Fruit fly (Drosophila melanogaster) whole organism, embryonic: ENCODE results near the gene UbcE2H.
A peak's percentile ranks its signal among the peaks of the same experiment; 100 is the strongest.

Experiments used
- Ada2b ChIP-seq: fragments of 200-800 bp; sonication (Bioruptor generic); IDR thresholded peaks from 2 replicates; pipeline ENCODE4 v1.3.6; 2022; ENCODE audit warnings: missing biosample characterization, missing genetic modification characterization
- CG10654 ChIP-seq: fragments of 200-800 bp; sonication (Bioruptor generic); optimal IDR thresholded peaks from 2 replicates; lab custom pipeline; 2016; ENCODE audit warnings: missing biosample characterization, missing genetic modification characterization
- CG11398 ChIP-seq: fragments of 200-800 bp; sonication (Bioruptor generic); optimal IDR thresholded peaks from 2 replicates; lab custom pipeline; 2016; ENCODE audit warnings: missing biosample characterization, missing genetic modification characterization
- CG13296 ChIP-seq: fragments of 200-800 bp; sonication (Bioruptor generic); optimal IDR thresholded peaks from 3 replicates; lab custom pipeline; 2018; ENCODE audit warnings: missing biosample characterization, mild to moderate bottlenecking, missing genetic modification characterization
- CG15514 ChIP-seq: fragments of 200-800 bp; sonication (Bioruptor generic); optimal IDR thresholded peaks from 3 replicates; lab custom pipeline; 2017; ENCODE audit warnings: missing biosample characterization, missing genetic modification characterization, mild to moderate bottlenecking, moderate library complexity, missing genetic modification reagents
- CG30431 ChIP-seq: fragments of 200-800 bp; sonication (Bioruptor generic); optimal IDR thresholded peaks from 2 replicates; lab custom pipeline; 2017; ENCODE audit warnings: missing biosample characterization, missing genetic modification characterization
- CG3065 ChIP-seq: fragments of 200-800 bp; sonication (Bioruptor generic); optimal IDR thresholded peaks from 2 replicates; lab custom pipeline; 2016; ENCODE audit warnings: missing biosample characterization, missing genetic modification characterization
- CG31388 ChIP-seq: fragments of 200-800 bp; sonication (Bioruptor generic); optimal IDR thresholded peaks from 2 replicates; lab custom pipeline; 2016; ENCODE audit warnings: missing biosample characterization, missing genetic modification characterization
- CG33213 ChIP-seq: fragments of 200-800 bp; sonication (Bioruptor generic); optimal IDR thresholded peaks from 3 replicates; lab custom pipeline; 2016; ENCODE audit warnings: missing biosample characterization, missing genetic modification characterization
- CG33557 ChIP-seq: fragments of 200-800 bp; sonication (Bioruptor generic); optimal IDR thresholded peaks from 2 replicates; lab custom pipeline; 2019; ENCODE audit warnings: missing biosample characterization, mild to moderate bottlenecking, missing genetic modification characterization, moderate library complexity
- CG3726 ChIP-seq: fragments of 200-800 bp; sonication (Bioruptor generic); IDR thresholded peaks from 3 replicates; pipeline ENCODE4, ENCODE4 v1.3.6; 2022; ENCODE audit warnings: missing biosample characterization, missing genetic modification characterization
- CG3847 ChIP-seq: fragments of 200-800 bp; sonication (Bioruptor generic); IDR thresholded peaks from 2 replicates; pipeline ENCODE4 v1.3.6; 2022; ENCODE audit warnings: missing biosample characterization, missing genetic modification characterization
- CG6854 ChIP-seq: fragments of 200-800 bp; sonication (Bioruptor generic); optimal IDR thresholded peaks from 3 replicates; lab custom pipeline; 2017; ENCODE audit warnings: missing biosample characterization, mild to moderate bottlenecking, missing genetic modification characterization
- CG7357 ChIP-seq: fragments of 200-800 bp; sonication (Bioruptor generic); IDR thresholded peaks from 3 replicates; pipeline ENCODE4 v1.3.6; 2022; ENCODE audit warnings: missing biosample characterization, missing genetic modification characterization
- CG7963 ChIP-seq: fragments of 200-800 bp; sonication (Bioruptor generic); IDR thresholded peaks from 3 replicates; pipeline ENCODE4 v1.3.6; 2022; ENCODE audit warnings: missing biosample characterization, missing genetic modification characterization; ENCODE audit not compliant: partially characterized antibody
- CG8944 ChIP-seq: fragments of 200-800 bp; sonication (Bioruptor generic); optimal IDR thresholded peaks from 3 replicates; lab custom pipeline; 2016; ENCODE audit warnings: missing biosample characterization, missing genetic modification characterization
- CG9876 ChIP-seq: fragments of 200-800 bp; sonication (Bioruptor generic); optimal IDR thresholded peaks from 2 replicates; lab custom pipeline; 2016; ENCODE audit warnings: missing biosample characterization, missing genetic modification characterization
- Chrac-16 ChIP-seq: fragments of 200-800 bp; sonication (Bioruptor generic); optimal IDR thresholded peaks from 3 replicates; lab custom pipeline; 2016; ENCODE audit warnings: missing biosample characterization, missing genetic modification characterization
- Eip74EF ChIP-seq, 2 experiments: fragments of 200-800 bp in 1 of 2; fragments of >200 bp in 1 of 2; sonication (Bioruptor generic) in 1 of 2; optimal IDR thresholded peaks; 2 replicates each; lab custom pipeline; 2017 to 2019; ENCODE audit warnings: missing biosample characterization in 2 of 2, missing genetic modification characterization in 2 of 2, mild to moderate bottlenecking in 1 of 2, moderate library complexity in 1 of 2
- Gsc ChIP-seq: fragments of 200-800 bp; sonication (Bioruptor generic); IDR thresholded peaks from 2 replicates; pipeline ENCODE4 v1.3.6; 2022; ENCODE audit warnings: missing biosample characterization, missing genetic modification characterization
- Hmr ChIP-seq: fragments of 200-800 bp; sonication (Bioruptor generic); optimal IDR thresholded peaks from 3 replicates; lab custom pipeline; 2017; ENCODE audit warnings: mild to moderate bottlenecking, missing biosample characterization, missing genetic modification reagents, missing genetic modification characterization
- Hr78 ChIP-seq, 2 experiments: fragments of 200-800 bp in 1 of 2; fragments of >200 bp in 1 of 2; sonication (Bioruptor generic) in 1 of 2; optimal IDR thresholded peaks; 2 replicates each; lab custom pipeline; 2017 to 2019; ENCODE audit warnings: missing biosample characterization in 2 of 2, missing genetic modification characterization in 2 of 2, mild to moderate bottlenecking in 1 of 2, moderate library complexity in 1 of 2
- Hsf ChIP-seq: fragments of 200-800 bp; sonication (Bioruptor generic); optimal IDR thresholded peaks from 3 replicates; lab custom pipeline; 2016; ENCODE audit warnings: missing biosample characterization, missing genetic modification characterization
- Lhr ChIP-seq: fragments of 200-800 bp; sonication (Bioruptor generic); optimal IDR thresholded peaks from 3 replicates; lab custom pipeline; 2017; ENCODE audit warnings: mild to moderate bottlenecking, missing biosample characterization, missing genetic modification reagents, missing genetic modification characterization
- NFAT ChIP-seq: fragments of 200-800 bp; sonication (Bioruptor generic); IDR thresholded peaks from 2 replicates; pipeline ENCODE4 v1.3.6; 2022; ENCODE audit warnings: missing biosample characterization, missing genetic modification characterization
- Nf-YC ChIP-seq: fragments of 200-800 bp; optimal IDR thresholded peaks from 3 replicates; lab custom pipeline; 2019; ENCODE audit warnings: missing biosample characterization, mild to moderate bottlenecking, missing genetic modification characterization, moderate library complexity
- Poxn ChIP-seq: fragments of 200-800 bp; sonication (Bioruptor generic); IDR thresholded peaks from 2 replicates; pipeline ENCODE4 v1.3.6; 2022; ENCODE audit warnings: missing biosample characterization, missing genetic modification characterization
- Ravus ChIP-seq: fragments of 200-800 bp; sonication (Bioruptor generic); IDR thresholded peaks from 2 replicates; pipeline ENCODE4 v1.3.6; 2022; ENCODE audit warnings: missing biosample characterization, missing genetic modification characterization
- Rfx ChIP-seq: fragments of 200-800 bp; sonication (Bioruptor generic); IDR thresholded peaks from 2 replicates; pipeline ENCODE4 v1.3.6; 2022; ENCODE audit warnings: missing biosample characterization, missing genetic modification characterization
- Scr ChIP-seq: fragments of 200-800 bp; sonication (Bioruptor generic); IDR thresholded peaks from 2 replicates; pipeline ENCODE4 v1.3.6; 2022; ENCODE audit warnings: missing biosample characterization, missing genetic modification characterization; ENCODE audit not compliant: partially characterized antibody
- Sox100B ChIP-seq: fragments of 200-800 bp; sonication (Bioruptor generic); optimal IDR thresholded peaks from 3 replicates; lab custom pipeline; 2018; ENCODE audit warnings: missing biosample characterization, mild to moderate bottlenecking, missing genetic modification characterization
- amos ChIP-seq: fragments of 200-800 bp; sonication (Bioruptor generic); IDR thresholded peaks from 2 replicates; pipeline ENCODE4 v1.3.6; 2022; ENCODE audit warnings: missing biosample characterization, missing genetic modification characterization; ENCODE audit not compliant: partially characterized antibody
- ara ChIP-seq: fragments of 200-800 bp; sonication (Bioruptor generic); IDR thresholded peaks from 2 replicates; pipeline ENCODE4 v1.3.6; 2022; ENCODE audit warnings: missing biosample characterization, missing genetic modification characterization
- bigmax ChIP-seq: fragments of 200-800 bp; sonication (Bioruptor generic); optimal IDR thresholded peaks from 2 replicates; lab custom pipeline; 2018; ENCODE audit warnings: missing biosample characterization, mild to moderate bottlenecking, missing genetic modification characterization
- cwo ChIP-seq: fragments of 200-800 bp; sonication (Bioruptor generic); optimal IDR thresholded peaks from 3 replicates; lab custom pipeline; 2017; ENCODE audit warnings: missing biosample characterization, missing genetic modification characterization, mild to moderate bottlenecking, moderate library complexity, missing genetic modification reagents
- eve ChIP-seq, 2 experiments: fragments of >200 bp; optimal IDR thresholded peaks; 2 replicates each; lab custom pipeline; 2017; ENCODE audit warnings: missing biosample characterization in 2 of 2, missing genetic modification characterization in 2 of 2
- exex ChIP-seq: fragments of 200-800 bp; sonication (Bioruptor generic); optimal IDR thresholded peaks from 4 replicates; lab custom pipeline; 2018; ENCODE audit warnings: missing biosample characterization, mild to moderate bottlenecking, missing genetic modification characterization, moderate library complexity
- gfzf ChIP-seq: fragments of 200-800 bp; sonication (Bioruptor generic); optimal IDR thresholded peaks from 2 replicates; lab custom pipeline; 2016; ENCODE audit warnings: missing biosample characterization, mild to moderate bottlenecking, missing genetic modification characterization, moderate library complexity
- gt ChIP-seq: fragments of 200-800 bp; sonication (Bioruptor generic); IDR thresholded peaks from 2 replicates; pipeline ENCODE4 v1.3.6; 2022; ENCODE audit warnings: missing biosample characterization, missing genetic modification characterization
- jigr1 ChIP-seq: fragments of 200-800 bp; sonication (Bioruptor generic); IDR thresholded peaks from 3 replicates; pipeline ENCODE4 v1.3.6; 2022; ENCODE audit warnings: missing biosample characterization, missing genetic modification characterization
- jumu ChIP-seq: fragments of 200-800 bp; sonication (Bioruptor generic); optimal IDR thresholded peaks from 3 replicates; lab custom pipeline; 2016; ENCODE audit warnings: missing biosample characterization, missing genetic modification characterization
- odd ChIP-seq: fragments of 200-800 bp; sonication (Bioruptor generic); optimal IDR thresholded peaks from 2 replicates; lab custom pipeline; 2017; ENCODE audit warnings: missing biosample characterization, mild to moderate bottlenecking, missing genetic modification characterization
- pb ChIP-seq: fragments of 200-800 bp; sonication (Bioruptor generic); optimal IDR thresholded peaks from 3 replicates; lab custom pipeline; 2016; ENCODE audit warnings: missing biosample characterization, missing genetic modification characterization
- pfk ChIP-seq: fragments of 200-800 bp; sonication (Bioruptor generic); optimal IDR thresholded peaks from 2 replicates; lab custom pipeline; 2018; ENCODE audit warnings: missing biosample characterization, mild to moderate bottlenecking, missing genetic modification characterization, moderate library complexity
- sens-2 ChIP-seq: fragments of 200-800 bp; sonication (Bioruptor generic); IDR thresholded peaks from 2 replicates; pipeline ENCODE4 v1.3.6; 2022; ENCODE audit warnings: missing biosample characterization, missing genetic modification characterization
- shn ChIP-seq: fragments of 200-800 bp; sonication (Bioruptor generic); optimal IDR thresholded peaks from 3 replicates; lab custom pipeline; 2016; ENCODE audit warnings: missing biosample characterization, missing genetic modification characterization
- trem ChIP-seq: fragments of 200-800 bp; optimal IDR thresholded peaks from 3 replicates; lab custom pipeline; 2019; ENCODE audit warnings: missing biosample characterization, mild to moderate bottlenecking, missing genetic modification characterization, moderate library complexity
- wdn ChIP-seq: fragments of 200-800 bp; sonication (Bioruptor generic); IDR thresholded peaks from 2 replicates; pipeline ENCODE4 v1.3.6; 2022; ENCODE audit warnings: missing biosample characterization, missing genetic modification characterization
- z ChIP-seq: fragments of 200-800 bp; sonication (Bioruptor generic); IDR thresholded peaks from 3 replicates; pipeline ENCODE4 v1.3.6; 2022; ENCODE audit warnings: missing biosample characterization, missing genetic modification characterization

The UbcE2H gene

dm6 chrX:8061392-8062179, 32.3 kb downstream of the UbcE2H start, which contains the start of gene mys (continued):
- TF ChIP-seq CG11398 (GFP tag; lab: Kevin White, UChicago) (peak; percentile 34), CG33213 (GFP tag; lab: Kevin White, UChicago) (peak; percentile 92), CG15514 (GFP tag; lab: Kevin White, UChicago) (peak; percentile 97), CG3065 (GFP tag; lab: Kevin White, UChicago) (peak; percentile 35), Ada2b (0 out of 2 replicates have a peak, but pooled peaks have one; percentile 16), CG7963 (GFP tag; lab: Robert Waterston, UW) (peak; percentile 88), jigr1 (no peak), sens-2 (GFP tag; lab: Robert Waterston, UW) (no peak), odd (GFP tag; lab: Kevin White, UChicago) (peak; percentile 17), CG3726 (no peak), CG33557 (GFP tag; lab: Kevin White, UChicago) (no peak), CG6854 (peak; percentile 47), bigmax (no peak), gfzf (GFP tag; lab: Kevin White, UChicago) (peak; percentile 95), trem (tag; lab: Kevin White, UChicago) (peak; percentile 75), exex (tag; lab: Kevin White, UChicago) (peak; percentile 4), shn (GFP tag; lab: Kevin White, UChicago) (peak; percentile 80), CG10654 (GFP tag; lab: Kevin White, UChicago) (peak; percentile 63), NFAT (peak; percentile 85), Scr (peak; percentile 92), pfk (GFP tag; lab: Kevin White, UChicago) (peak; percentile 58), cwo (GFP tag; lab: Kevin White, UChicago) (no peak), jumu (peak; percentile 84), Hr78 (GFP tag; optimal IDR thresholded peaks at IDR 0.05; lab: Kevin White, UChicago) (no peak), Nf-YC (tag; lab: Kevin White, UChicago) (peak; percentile 44), Rfx (GFP tag; lab: Robert Waterston, UW) (peak; percentile 90), CG8944 (GFP tag; lab: Kevin White, UChicago) (peak; percentile 75), CG3847 (peak; percentile 91), Poxn (GFP tag; lab: Robert Waterston, UW) (no peak), amos (GFP tag; lab: Robert Waterston, UW) (peak; percentile 98), Chrac-16 (GFP tag; lab: Kevin White, UChicago) (peak; percentile 51), CG31388 (no peak), Hsf (GFP tag; lab: Kevin White, UChicago) (peak; percentile 73), CG9876 (GFP tag; lab: Kevin White, UChicago) (peak; percentile 71), eve (GFP tag; optimal IDR thresholded peaks at IDR 0.05; lab: Kevin White, UChicago) (no peak), z (GFP tag; lab: Robert Waterston, UW) (peak; percentile 71; the same call in 2 of the 3 replicates), Sox100B (GFP tag; lab: Kevin White, UChicago) (no peak), gt (no peak; the same call in 1 of the 2 replicates), Ravus (no peak), ara (GFP tag; lab: Robert Waterston, UW) (0 out of 2 replicates have a peak, but pooled peaks have one; percentile 15), CG7357 (GFP tag; lab: Robert Waterston, UW) (no peak), CG30431 (GFP tag; lab: Kevin White, UChicago) (peak; percentile 51), CG13296 (GFP tag; lab: Kevin White, UChicago) (peak; percentile 48), Eip74EF (GFP tag; optimal IDR thresholded peaks at IDR 0.05; lab: Kevin White, UChicago) (peak in 1 of 2 experiments; percentile 34), wdn (GFP tag; lab: Robert Waterston, UW) (peak; percentile 61), Gsc (GFP tag; lab: Robert Waterston, UW) (no peak), pb (GFP tag; lab: Kevin White, UChicago) (peak; percentile 15), Lhr (GFP tag; lab: Kevin White, UChicago) (peak; percentile 95), Hmr (peak; percentile 90)
